Worm (Caenorhabditis elegans) whole organism, L2 larva: ENCODE data around the gene srd-27.
A peak's percentile ranks its signal among the peaks of the same experiment; 100 is the strongest.

ENCODE experiments used
- C34F6.9 ChIP-seq: fragments of 150-350 bp; optimal IDR thresholded peaks from 2 replicates; lab custom pipeline; 2014; ENCODE audit warnings: missing biosample characterization, missing genetic modification characterization
- F13H6.1 ChIP-seq: sonication (generic microtip); optimal IDR thresholded peaks from 2 replicates; lab custom pipeline; 2016; ENCODE audit warnings: missing genetic modification characterization, missing compliant biosample characterization
- R02D3.7 ChIP-seq: fragments of 150-350 bp; optimal IDR thresholded peaks from 2 replicates; lab custom pipeline; 2014; ENCODE audit warnings: missing biosample characterization, missing genetic modification characterization
- ZK546.5 ChIP-seq: sonication (generic microtip); optimal IDR thresholded peaks from 2 replicates; lab custom pipeline; 2017; ENCODE audit warnings: missing biosample characterization, missing genetic modification characterization
- alr-1 ChIP-seq: fragments of 150-350 bp; optimal IDR thresholded peaks from 2 replicates; lab custom pipeline; 2014; ENCODE audit warnings: missing biosample characterization, missing genetic modification characterization
- aly-2 ChIP-seq: fragments of 150-350 bp; optimal IDR thresholded peaks from 2 replicates; lab custom pipeline; 2014; ENCODE audit warnings: missing biosample characterization, missing genetic modification characterization
- ama-1 ChIP-seq: fragments of 150-350 bp; optimal IDR thresholded peaks from 2 replicates; lab custom pipeline; 2018; ENCODE audit warnings: inconsistent platforms
- ceh-82 ChIP-seq: fragments of 150-350 bp; optimal IDR thresholded peaks from 2 replicates; lab custom pipeline; 2014; ENCODE audit warnings: missing biosample characterization, missing genetic modification characterization
- crh-2 ChIP-seq: sonication (generic microtip); optimal IDR thresholded peaks from 2 replicates; lab custom pipeline; 2017; ENCODE audit warnings: missing biosample characterization, missing genetic modification characterization
- egl-27 ChIP-seq: sonication (generic microtip); optimal IDR thresholded peaks from 3 replicates; lab custom pipeline; 2017; ENCODE audit warnings: missing biosample characterization, missing genetic modification reagents, missing genetic modification characterization
- elt-1 ChIP-seq: fragments of 150-350 bp; optimal IDR thresholded peaks from 2 replicates; lab custom pipeline; 2014; ENCODE audit warnings: missing biosample characterization, missing genetic modification characterization
- elt-3 ChIP-seq: sonication (generic microtip); optimal IDR thresholded peaks from 2 replicates; lab custom pipeline; 2017; ENCODE audit warnings: missing biosample characterization, missing genetic modification characterization
- fos-1 ChIP-seq: fragments of 150-350 bp; optimal IDR thresholded peaks from 2 replicates; lab custom pipeline; 2014; ENCODE audit warnings: missing biosample characterization, missing genetic modification characterization
- gmeb-1 ChIP-seq: fragments of 150-350 bp; optimal IDR thresholded peaks from 2 replicates; lab custom pipeline; 2014; ENCODE audit warnings: missing biosample characterization, missing genetic modification characterization
- lin-11 ChIP-seq: fragments of 150-350 bp; sonication (generic microtip); optimal IDR thresholded peaks from 2 replicates; lab custom pipeline; 2014; ENCODE audit warnings: missing biosample characterization, missing genetic modification characterization, inconsistent platforms, mixed read lengths
- lsy-2 ChIP-seq, 2 experiments: fragments of 150-350 bp in 1 of 2; sonication (generic microtip) in 1 of 2; optimal IDR thresholded peaks; 2 replicates each; lab custom pipeline; 2014 to 2017; ENCODE audit warnings: missing biosample characterization in 2 of 2, missing genetic modification characterization in 2 of 2
- mab-5 ChIP-seq: fragments of 150-350 bp; optimal IDR thresholded peaks from 2 replicates; lab custom pipeline; 2014; ENCODE audit warnings: missing biosample characterization, missing genetic modification characterization
- mbf-1 ChIP-seq: sonication (generic microtip); optimal IDR thresholded peaks from 2 replicates; lab custom pipeline; 2017; ENCODE audit warnings: missing biosample characterization, missing genetic modification characterization
- mdl-1 ChIP-seq, 2 experiments: fragments of 150-350 bp in 1 of 2; sonication (generic microtip) in 1 of 2; optimal IDR thresholded peaks; 2 replicates each; lab custom pipeline; 2017; ENCODE audit warnings: missing biosample characterization in 2 of 2, missing genetic modification characterization in 2 of 2
- nhr-10 ChIP-seq: sonication (generic microtip); optimal IDR thresholded peaks from 2 replicates; lab custom pipeline; 2017; ENCODE audit warnings: missing biosample characterization, missing genetic modification characterization
- nhr-11 ChIP-seq: fragments of 150-350 bp; optimal IDR thresholded peaks from 2 replicates; lab custom pipeline; 2014; ENCODE audit warnings: missing biosample characterization, missing genetic modification characterization
- nhr-12 ChIP-seq: fragments of 150-350 bp; optimal IDR thresholded peaks from 2 replicates; lab custom pipeline; 2014; ENCODE audit warnings: missing biosample characterization, missing genetic modification characterization
- nhr-23 ChIP-seq: fragments of 150-350 bp; optimal IDR thresholded peaks from 2 replicates; lab custom pipeline; 2014; ENCODE audit warnings: missing biosample characterization, missing genetic modification reagents, missing genetic modification characterization
- nhr-237 ChIP-seq: fragments of 150-350 bp; optimal IDR thresholded peaks from 2 replicates; lab custom pipeline; 2014; ENCODE audit warnings: missing biosample characterization, missing genetic modification characterization
- nhr-25 ChIP-seq: fragments of 150-350 bp; sonication (generic microtip); optimal IDR thresholded peaks from 3 replicates; lab custom pipeline; 2014; ENCODE audit warnings: missing biosample characterization, missing genetic modification characterization
- nhr-77 ChIP-seq: fragments of 150-350 bp; optimal IDR thresholded peaks from 2 replicates; lab custom pipeline; 2014; ENCODE audit warnings: missing biosample characterization, missing genetic modification characterization
- peb-1 ChIP-seq: fragments of 150-350 bp; optimal IDR thresholded peaks from 2 replicates; lab custom pipeline; 2014; ENCODE audit warnings: missing biosample characterization, missing genetic modification characterization
- sem-4 ChIP-seq: fragments of 150-350 bp; optimal IDR thresholded peaks from 2 replicates; lab custom pipeline; 2014; ENCODE audit warnings: missing biosample characterization, missing genetic modification reagents, missing genetic modification characterization
- skn-1 ChIP-seq: sonication (generic microtip); optimal IDR thresholded peaks from 2 replicates; lab custom pipeline; 2017; ENCODE audit warnings: missing biosample characterization, missing genetic modification characterization
- sma-3 ChIP-seq: sonication (generic microtip); optimal IDR thresholded peaks from 2 replicates; lab custom pipeline; 2016; ENCODE audit warnings: missing genetic modification reagents, missing genetic modification characterization, missing compliant biosample characterization
- sma-9 ChIP-seq, 2 experiments: fragments of 150-350 bp in 1 of 2; sonication (generic microtip) in 1 of 2; optimal IDR thresholded peaks; 2 replicates each; lab custom pipeline; 2014 to 2016; ENCODE audit warnings: missing genetic modification characterization in 2 of 2, mild to moderate bottlenecking in 1 of 2, missing biosample characterization in 1 of 2, missing compliant biosample characterization in 1 of 2, missing genetic modification reagents in 1 of 2, moderate library complexity in 1 of 2
- unc-39 ChIP-seq: fragments of 150-350 bp; optimal IDR thresholded peaks from 2 replicates; lab custom pipeline; 2014; ENCODE audit warnings: missing biosample characterization, missing genetic modification characterization
- unc-55 ChIP-seq: fragments of 150-350 bp; sonication (generic microtip); optimal IDR thresholded peaks from 3 replicates; lab custom pipeline; 2014; ENCODE audit warnings: missing biosample characterization, missing genetic modification reagents, missing genetic modification characterization
- unc-62 ChIP-seq: fragments of 150-350 bp; optimal IDR thresholded peaks from 2 replicates; lab custom pipeline; 2014; ENCODE audit warnings: missing biosample characterization, missing genetic modification reagents, missing genetic modification characterization
- zag-1 ChIP-seq: fragments of 150-350 bp; optimal IDR thresholded peaks from 2 replicates; lab custom pipeline; 2014; ENCODE audit warnings: missing biosample characterization, missing genetic modification characterization
- ztf-1 ChIP-seq: fragments of 200-800 bp; sonication (Bioruptor generic); conservative IDR thresholded peaks from 2 replicates; pipeline ENCODE4 v1.3.6; 2022; ENCODE audit warnings: missing genetic modification characterization, missing compliant biosample characterization
- ztf-11 ChIP-seq: sonication (generic microtip); optimal IDR thresholded peaks from 2 replicates; lab custom pipeline; 2017; ENCODE audit warnings: missing biosample characterization, missing genetic modification characterization
- ztf-4 ChIP-seq: fragments of 150-350 bp; optimal IDR thresholded peaks from 2 replicates; lab custom pipeline; 2014; ENCODE audit warnings: missing biosample characterization, missing genetic modification characterization

The srd-27 gene

DNA sequence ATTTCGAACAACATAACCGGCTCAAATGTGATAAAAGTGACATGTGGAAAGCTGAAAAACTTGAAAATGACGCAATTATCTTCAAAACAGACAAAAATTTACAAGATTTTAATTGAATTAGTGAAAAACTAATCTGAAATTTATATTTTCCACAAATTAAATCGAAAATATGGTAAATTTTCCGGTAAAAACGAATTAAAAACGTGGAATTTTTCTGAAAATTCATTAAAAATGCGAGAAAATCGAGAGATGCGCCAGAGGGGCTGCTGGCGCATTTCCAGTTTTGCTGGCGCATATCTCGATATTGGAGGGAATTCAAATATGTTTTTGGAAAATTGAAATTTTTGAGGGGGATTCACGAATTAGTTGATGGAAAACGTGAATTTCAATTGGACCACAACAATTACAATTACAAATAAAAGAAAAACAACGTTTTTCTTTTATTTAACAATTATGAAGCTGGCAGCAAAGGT lies 37.0 kb upstream of the srd-27 start, which contains the start of the genes haf-3 and F57A10.2 (continued):
- TF ChIP-seq R02D3.7 (tag; lab: Kevin White, UChicago) (peak; percentile 72), ztf-1 (GFP tag; lab: Robert Waterston, UW) (no peak), nhr-25 (tag; lab: Kevin White, UChicago) (peak; percentile 92), lsy-2 (tag; optimal IDR thresholded peaks at IDR 0.05; lab: Kevin White, UChicago) (peak; percentile 92 to 96), nhr-11 (tag; lab: Kevin White, UChicago) (no peak), fos-1 (tag; lab: Kevin White, UChicago) (peak; percentile 57), nhr-237 (tag; lab: Kevin White, UChicago) (peak; percentile 80), skn-1 (tag; lab: Kevin White, UChicago) (no peak), peb-1 (tag; lab: Kevin White, UChicago) (no peak), alr-1 (no peak), crh-2 (tag; lab: Kevin White, UChicago) (peak; percentile 94), mbf-1 (tag; lab: Kevin White, UChicago) (no peak), F13H6.1 (tag; lab: Kevin White, UChicago) (peak; percentile 91)

DNA sequence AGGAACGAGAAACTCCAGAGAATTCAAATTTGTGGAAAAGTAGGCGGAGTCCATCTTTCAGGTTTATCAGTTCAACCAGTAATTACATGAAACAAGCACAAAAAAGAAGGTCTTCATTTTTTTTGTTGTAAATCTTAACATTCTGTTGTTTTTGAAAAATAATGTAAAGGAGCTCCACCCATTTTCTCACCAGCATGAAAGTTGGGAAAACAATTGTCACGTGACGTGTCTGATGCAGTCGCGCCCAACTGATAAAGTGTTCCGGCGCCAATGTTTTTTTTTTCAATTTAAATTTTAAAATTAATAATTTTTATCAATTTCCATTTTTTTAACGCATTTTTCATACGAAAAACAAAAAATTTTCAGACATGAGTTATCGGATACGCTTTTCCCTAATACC lies 34.1 kb upstream of the srd-27 start, which contains the start of gene F57A10.4:
F57A10.4 (plus strand) TSS at position 367 of the 400 bp plus-strand sequence.
- TF ChIP-seq F13H6.1 (tag; lab: Kevin White, UChicago) (no peak), egl-27 (no peak), ceh-82 (tag; lab: Kevin White, UChicago) (no peak), mdl-1 (tag; optimal IDR thresholded peaks at IDR 0.05; lab: Kevin White, UChicago) (no peak), zag-1 (tag; lab: Kevin White, UChicago) (no peak), unc-55 (GFP tag; lab: Kevin White, UChicago) (no peak), nhr-12 (tag; lab: Kevin White, UChicago) (no peak), ama-1 (lab: Kevin White, UChicago) (no peak)

- TF ChIP-seq mab-5 (tag; lab: Kevin White, UChicago) (no peak), nhr-25 (tag; lab: Kevin White, UChicago) (no peak), ZK546.5 (tag; lab: Kevin White, UChicago) (no peak), unc-39 (no peak), aly-2 (tag; lab: Kevin White, UChicago) (no peak), peb-1 (tag; lab: Kevin White, UChicago) (no peak), alr-1 (no peak), nhr-11 (tag; lab: Kevin White, UChicago) (no peak), nhr-12 (tag; lab: Kevin White, UChicago) (no peak), nhr-237 (tag; lab: Kevin White, UChicago) (no peak), F13H6.1 (tag; lab: Kevin White, UChicago) (no peak), ztf-11 (tag; lab: Kevin White, UChicago) (no peak), mbf-1 (tag; lab: Kevin White, UChicago) (no peak), lin-11 (no peak), sma-3 (no peak)
Observed at ce11 chrV:15773141-15773540, 30.0 kb upstream of the srd-27 start, which contains the start of gene nhr-60. Gene nhr-60 (minus strand): TSS chrV:15773241.

DNA sequence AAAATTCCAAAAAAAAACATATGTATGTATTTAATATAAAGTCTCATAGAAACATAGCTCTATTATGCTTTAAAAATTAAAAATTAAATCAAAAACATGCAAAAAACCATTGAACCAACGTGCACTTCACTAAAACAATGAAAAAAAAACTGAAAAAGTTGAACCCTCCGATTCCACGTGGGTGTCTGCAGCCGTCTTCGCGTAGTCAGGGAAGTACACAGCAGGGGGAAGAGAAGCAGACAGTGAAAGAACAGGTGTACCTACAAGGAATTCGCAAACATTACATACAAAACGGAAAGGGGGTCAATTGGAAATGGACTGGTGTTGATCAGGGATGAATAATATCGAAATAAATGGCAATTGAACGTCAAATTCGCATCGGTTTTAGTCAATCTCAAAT lies 29.2 kb upstream of the srd-27 start:
- TF ChIP-seq sem-4, result no peak
- TF ChIP-seq nhr-23 (tag; lab: Kevin White, UChicago), result no peak
- TF ChIP-seq lsy-2 (tag; optimal IDR thresholded peaks at IDR 0.05; lab: Kevin White, UChicago), result no peak
- TF ChIP-seq sma-9 (GFP tag; optimal IDR thresholded peaks at IDR 0.05; lab: Kevin White, UChicago), result peak; percentile 29
- no peak for TF ChIP-seq sma-9 (tag; optimal IDR thresholded peaks at IDR 0.05; lab: Kevin White, UChicago)
- peak in 1 of 2 experiments; percentile 1 for TF ChIP-seq mdl-1 (tag; optimal IDR thresholded peaks at IDR 0.05; lab: Kevin White, UChicago)
- TF ChIP-seq nhr-237 (tag; lab: Kevin White, UChicago), result no peak

DNA sequence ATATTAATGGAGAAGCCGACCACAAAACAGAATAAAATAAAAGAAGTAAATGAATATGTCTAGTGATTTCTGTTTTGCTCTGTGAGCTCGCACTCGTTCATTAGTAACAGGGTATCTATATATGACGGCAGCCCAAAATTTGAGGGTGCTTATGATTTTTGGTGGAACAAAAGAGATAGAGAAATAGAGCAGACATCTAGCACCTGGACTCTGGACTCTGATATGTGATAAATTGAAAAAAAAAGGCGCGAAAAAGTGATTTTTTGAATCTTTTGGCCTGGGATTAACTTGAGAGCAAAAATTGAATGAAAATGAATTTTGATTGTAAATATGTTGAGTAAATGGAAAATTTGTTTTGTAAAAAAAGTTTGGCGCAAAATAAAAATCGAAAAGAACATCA lies 26.5 kb upstream of the srd-27 start, which contains the start of gene nhr-283:
nhr-283 (minus strand) TSS at position 101 of the 400 bp plus-strand sequence.
- TF ChIP-seq nhr-77 (tag; lab: Kevin White, UChicago) (no peak), peb-1 (tag; lab: Kevin White, UChicago) (no peak), ama-1 (lab: Kevin White, UChicago) (no peak), aly-2 (tag; lab: Kevin White, UChicago) (no peak), mab-5 (tag; lab: Kevin White, UChicago) (no peak), elt-1 (no peak), R02D3.7 (tag; lab: Kevin White, UChicago) (no peak), ztf-4 (no peak), sem-4 (no peak), sma-9 (GFP tag; optimal IDR thresholded peaks at IDR 0.05; lab: Kevin White, UChicago) (no peak), sma-9 (tag; optimal IDR thresholded peaks at IDR 0.05; lab: Kevin White, UChicago) (no peak), C34F6.9 (tag; lab: Kevin White, UChicago) (no peak), nhr-23 (tag; lab: Kevin White, UChicago) (no peak), gmeb-1 (tag; lab: Kevin White, UChicago) (no peak), unc-62 (GFP tag; lab: Kevin White, UChicago) (no peak), nhr-10 (tag; lab: Kevin White, UChicago) (no peak), nhr-11 (tag; lab: Kevin White, UChicago) (no peak), nhr-25 (tag; lab: Kevin White, UChicago) (no peak), elt-3 (no peak)
